Worm (Caenorhabditis elegans) whole organism, L3 larva: ENCODE measurements around the gene F35H10.2.
"Not testable (repeated sequence)": the region's sequence is repeated elsewhere in the genome, so short reads cannot be mapped to it uniquely, and the experiment has no call there.

Experiments
- ZK546.5 ChIP-seq: sonication (generic microtip); optimal IDR thresholded peaks from 2 replicates; lab custom pipeline; 2017; ENCODE audit warnings: missing biosample characterization, missing genetic modification characterization
- aly-2 ChIP-seq: fragments of 150-350 bp; optimal IDR thresholded peaks from 2 replicates; lab custom pipeline; 2014; ENCODE audit warnings: missing biosample characterization, missing genetic modification characterization
- ama-1 ChIP-seq: fragments of 150-350 bp; optimal IDR thresholded peaks from 2 replicates; lab custom pipeline; 2018
- ceh-16 ChIP-seq: sonication (generic microtip); optimal IDR thresholded peaks from 2 replicates; lab custom pipeline; 2017; ENCODE audit warnings: missing biosample characterization, missing genetic modification characterization
- ceh-28 ChIP-seq: fragments of 150-350 bp; optimal IDR thresholded peaks from 2 replicates; lab custom pipeline; 2014; ENCODE audit warnings: missing biosample characterization, missing genetic modification reagents, missing genetic modification characterization
- egl-5 ChIP-seq: fragments of 150-350 bp; optimal IDR thresholded peaks from 2 replicates; lab custom pipeline; 2017; ENCODE audit warnings: missing biosample characterization, missing genetic modification reagents, missing genetic modification characterization, inconsistent platforms
- elt-2 ChIP-seq: sonication (generic microtip); optimal IDR thresholded peaks from 2 replicates; lab custom pipeline; 2016; ENCODE audit warnings: missing genetic modification reagents, mild to moderate bottlenecking, missing genetic modification characterization, missing compliant biosample characterization
- elt-3 ChIP-seq, 3 experiments: fragments of 150-350 bp in 1 of 3; sonication (generic microtip) in 2 of 3; optimal IDR thresholded peaks; 2 replicates in 2 of 3; 4 replicates in 1 of 3; lab custom pipeline; 2014 to 2017; ENCODE audit warnings: missing biosample characterization in 3 of 3, missing genetic modification characterization in 3 of 3
- eor-1 ChIP-seq, 2 experiments: fragments of 150-350 bp; optimal IDR thresholded peaks; 2 replicates each; lab custom pipeline; 2014 to 2018; ENCODE audit warnings: missing biosample characterization in 2 of 2, missing genetic modification characterization in 2 of 2
- fkh-10 ChIP-seq: sonication (generic microtip); optimal IDR thresholded peaks from 2 replicates; lab custom pipeline; 2017; ENCODE audit warnings: missing biosample characterization, missing genetic modification reagents, missing genetic modification characterization
- fos-1 ChIP-seq: fragments of 150-350 bp; optimal IDR thresholded peaks from 2 replicates; lab custom pipeline; 2014; ENCODE audit warnings: missing biosample characterization, missing genetic modification characterization
- hmg-11 ChIP-seq: sonication (generic microtip); optimal IDR thresholded peaks from 2 replicates; lab custom pipeline; 2016; ENCODE audit warnings: missing genetic modification characterization, missing compliant biosample characterization
- jun-1 ChIP-seq: fragments of 150-350 bp; optimal IDR thresholded peaks from 2 replicates; lab custom pipeline; 2014; ENCODE audit warnings: missing biosample characterization, missing genetic modification reagents, missing genetic modification characterization
- lin-15B ChIP-seq: fragments of 150-350 bp; optimal IDR thresholded peaks from 2 replicates; lab custom pipeline; 2014; ENCODE audit warnings: missing biosample characterization, missing genetic modification characterization
- lin-39 ChIP-seq: fragments of 150-350 bp; optimal IDR thresholded peaks from 2 replicates; lab custom pipeline; 2018; ENCODE audit warnings: missing biosample characterization, missing genetic modification reagents, missing genetic modification characterization
- lsy-12 ChIP-seq: sonication (generic microtip); optimal IDR thresholded peaks from 2 replicates; lab custom pipeline; 2016; ENCODE audit warnings: mild to moderate bottlenecking, missing genetic modification characterization, missing compliant biosample characterization
- nfya-1 ChIP-seq: sonication (generic microtip); optimal IDR thresholded peaks from 2 replicates; lab custom pipeline; 2017; ENCODE audit warnings: missing genetic modification characterization, mild to moderate bottlenecking, missing compliant biosample characterization, antibody characterized with exemption, moderate library complexity; ENCODE audit not compliant: insufficient read depth
- nhr-11 ChIP-seq: fragments of 150-350 bp; optimal IDR thresholded peaks from 2 replicates; lab custom pipeline; 2014; ENCODE audit warnings: missing biosample characterization, missing genetic modification characterization
- nhr-12 ChIP-seq: fragments of 150-350 bp; optimal IDR thresholded peaks from 2 replicates; lab custom pipeline; 2014; ENCODE audit warnings: missing biosample characterization, missing genetic modification characterization
- nhr-23 ChIP-seq: fragments of 150-350 bp; optimal IDR thresholded peaks from 2 replicates; lab custom pipeline; 2014; ENCODE audit warnings: missing biosample characterization, missing genetic modification reagents, missing genetic modification characterization
- nhr-237 ChIP-seq: fragments of 150-350 bp; optimal IDR thresholded peaks from 2 replicates; lab custom pipeline; 2014; ENCODE audit warnings: missing biosample characterization, missing genetic modification characterization
- nhr-25 ChIP-seq: sonication (generic microtip); optimal IDR thresholded peaks from 2 replicates; lab custom pipeline; 2017; ENCODE audit warnings: missing biosample characterization, missing genetic modification characterization
- nhr-43 ChIP-seq: sonication (generic microtip); optimal IDR thresholded peaks from 2 replicates; lab custom pipeline; 2016; ENCODE audit warnings: mild to moderate bottlenecking, missing genetic modification characterization, missing compliant biosample characterization; ENCODE audit not compliant: poor library complexity, severe bottlenecking
- nhr-67 ChIP-seq: fragments of 150-350 bp; optimal IDR thresholded peaks from 2 replicates; lab custom pipeline; 2014; ENCODE audit warnings: missing biosample characterization, missing genetic modification characterization
- nhr-76 ChIP-seq: fragments of 150-350 bp; sonication (generic microtip); optimal IDR thresholded peaks from 5 replicates; lab custom pipeline; 2014; ENCODE audit warnings: missing biosample characterization, missing genetic modification characterization
- nhr-77 ChIP-seq: fragments of 150-350 bp; optimal IDR thresholded peaks from 2 replicates; lab custom pipeline; 2014; ENCODE audit warnings: missing biosample characterization, missing genetic modification characterization
- pha-4 ChIP-seq: fragments of 150-350 bp; optimal IDR thresholded peaks from 2 replicates; lab custom pipeline; 2014; ENCODE audit warnings: missing biosample characterization, missing genetic modification reagents, missing genetic modification characterization
- sea-2 ChIP-seq: fragments of 150-350 bp; sonication (generic microtip); optimal IDR thresholded peaks from 4 replicates; lab custom pipeline; 2014; ENCODE audit warnings: missing biosample characterization, missing genetic modification reagents, missing genetic modification characterization
- skn-1 ChIP-seq: fragments of 150-350 bp; optimal IDR thresholded peaks from 2 replicates; lab custom pipeline; 2014; ENCODE audit warnings: missing biosample characterization, missing genetic modification characterization
- snpc-4 ChIP-seq: fragments of 150-350 bp; optimal IDR thresholded peaks from 2 replicates; lab custom pipeline; 2014; ENCODE audit warnings: missing biosample characterization, missing genetic modification characterization
- tbx-2 ChIP-seq: sonication (generic microtip); optimal IDR thresholded peaks from 2 replicates; lab custom pipeline; 2016; ENCODE audit warnings: mild to moderate bottlenecking, missing genetic modification characterization, missing compliant biosample characterization
- unc-39 ChIP-seq: sonication (generic microtip); optimal IDR thresholded peaks from 4 replicates; lab custom pipeline; 2017; ENCODE audit warnings: missing biosample characterization, missing genetic modification characterization
- zag-1 ChIP-seq: fragments of 150-350 bp; optimal IDR thresholded peaks from 2 replicates; lab custom pipeline; 2014; ENCODE audit warnings: missing biosample characterization, missing genetic modification characterization
- ztf-11 ChIP-seq: fragments of 150-350 bp; optimal IDR thresholded peaks from 2 replicates; lab custom pipeline; 2014; ENCODE audit warnings: missing biosample characterization, missing genetic modification characterization

F35H10.2 gene

DNA sequence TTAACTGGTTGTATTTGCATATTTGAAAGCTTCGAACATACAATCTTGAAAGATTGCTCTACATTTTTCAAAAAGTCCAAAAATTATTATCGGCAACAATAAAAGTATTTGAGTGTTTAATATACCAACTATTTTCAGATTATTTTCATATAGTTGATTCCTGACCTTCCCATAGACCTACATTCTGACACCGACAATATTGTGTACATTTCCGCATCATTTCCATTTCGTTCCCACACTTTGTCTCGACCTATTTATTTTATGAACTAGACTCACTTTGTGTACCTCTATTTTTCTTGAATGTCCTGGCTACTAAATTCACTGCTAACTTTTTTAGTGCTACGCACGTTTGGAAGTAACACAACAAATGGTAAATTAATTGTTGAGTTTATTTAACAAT is 13.4 kb downstream of the F35H10.2 start, which contains the start of gene lgc-5:
TSS of gene lgc-5 (plus strand) at position 301 of the 400 bp plus-strand sequence.
- TF ChIP-seq zag-1 (tag; lab: Kevin White, UChicago) (no peak), nhr-43 (no peak), ceh-16 (tag; lab: Kevin White, UChicago) (no peak)

DNA sequence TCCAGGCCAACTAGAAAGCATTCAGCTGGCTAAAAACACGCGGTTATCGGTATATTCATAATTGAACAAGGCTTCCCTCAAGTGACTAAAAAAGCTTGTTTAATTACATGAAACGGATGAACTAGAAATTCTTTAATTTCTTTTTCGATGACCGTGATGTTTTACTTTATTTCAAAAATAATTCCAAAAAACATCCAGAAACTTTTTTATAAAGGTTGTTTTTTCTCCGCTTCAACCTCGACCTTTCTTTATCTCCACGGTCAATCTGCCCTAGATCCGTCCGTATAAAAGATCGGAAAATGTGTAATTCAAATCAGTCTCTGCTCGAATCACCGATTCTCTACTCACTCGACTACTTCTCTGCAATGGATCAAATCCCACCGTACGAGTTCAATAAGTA is 16.5 kb downstream of the F35H10.2 start, which contains the start of gene F17E9.5:
TSS of gene F17E9.5 (plus strand) at position 301 of the 400 bp plus-strand sequence.
- TF ChIP-seq zag-1 (tag; lab: Kevin White, UChicago) (no peak), jun-1 (tag; lab: Kevin White, UChicago) (no peak), ama-1 (lab: Kevin White, UChicago) (no peak), ZK546.5 (tag; lab: Kevin White, UChicago) (no peak), elt-3 (tag; optimal IDR thresholded peaks at IDR 0.05; lab: Kevin White, UChicago) (no peak), fkh-10 (no peak), nhr-25 (tag; lab: Kevin White, UChicago) (no peak)

DNA sequence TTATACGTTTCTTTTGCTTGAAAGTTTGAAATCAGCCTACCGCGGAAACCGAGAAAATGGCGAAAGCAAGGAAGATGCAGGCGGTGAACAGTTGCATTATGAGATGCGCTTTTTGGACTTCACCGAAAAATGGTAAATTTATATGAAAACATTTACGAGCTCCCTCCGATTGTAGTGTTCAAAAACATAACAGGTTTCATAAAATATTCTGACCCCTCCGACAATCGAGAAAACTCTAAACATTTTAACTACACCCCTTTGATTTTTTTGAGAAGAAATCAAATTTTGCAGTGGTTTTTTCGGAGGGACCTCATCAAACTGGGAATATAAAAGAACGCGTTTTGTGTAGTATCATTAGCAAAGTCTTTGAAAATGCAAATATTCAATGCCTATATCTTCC is 18.0 kb downstream of the F35H10.2 start, which contains the start of the genes F17E9.18 and F17E9.15:
TSS of gene F17E9.18 (minus strand) at position 101 of the 400 bp plus-strand sequence.
TSS of gene F17E9.15 (plus strand) at position 368 of the 400 bp plus-strand sequence.
- TF ChIP-seq lsy-12 (tag; lab: Kevin White, UChicago) (no peak), nhr-25 (tag; lab: Kevin White, UChicago) (no peak), nhr-11 (tag; lab: Kevin White, UChicago) (no peak), nhr-76 (no peak), hmg-11 (no peak), elt-3 (tag; optimal IDR thresholded peaks at IDR 0.05; lab: Kevin White, UChicago) (no peak), eor-1 (tag; optimal IDR thresholded peaks at IDR 0.05; lab: Kevin White, UChicago) (no peak), ztf-11 (no peak), nhr-23 (tag; lab: Kevin White, UChicago) (no peak), ceh-28 (tag; lab: Kevin White, UChicago) (no peak), nhr-12 (tag; lab: Kevin White, UChicago) (no peak)

DNA sequence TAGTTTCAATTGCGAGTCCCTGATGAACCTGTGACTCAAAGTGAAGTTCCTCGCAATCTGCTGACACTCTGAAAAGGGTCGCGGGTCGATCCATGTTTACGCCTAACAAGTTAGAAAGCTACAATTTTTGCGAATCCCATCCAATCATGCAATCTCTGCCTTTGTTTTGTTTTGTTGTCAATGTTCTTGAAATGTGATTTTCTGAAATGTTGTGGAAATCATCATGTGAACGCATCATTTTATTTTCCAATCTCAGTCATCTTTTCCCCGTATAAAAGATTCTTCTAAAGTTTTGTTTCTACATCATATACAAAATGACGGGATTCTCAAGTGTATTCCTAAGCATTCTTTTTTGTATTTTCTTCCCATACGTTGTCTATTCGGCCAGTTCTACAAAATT is 19.1 kb downstream of the F35H10.2 start, which contains the start of gene F17E9.4:
TSS of gene F17E9.4 (plus strand) at position 301 of the 400 bp plus-strand sequence.
- TF ChIP-seq nfya-1 (tag; lab: Kevin White, UChicago) (no peak), fos-1 (tag; lab: Kevin White, UChicago) (no peak), nhr-43 (no peak), ZK546.5 (tag; lab: Kevin White, UChicago) (no peak), elt-3 (tag; optimal IDR thresholded peaks at IDR 0.05; lab: Kevin White, UChicago) (no peak), egl-5 (tag; lab: Kevin White, UChicago) (no peak), hmg-11 (no peak), nhr-77 (tag; lab: Kevin White, UChicago) (no peak), nhr-67 (tag; lab: Kevin White, UChicago) (no peak), aly-2 (tag; lab: Kevin White, UChicago) (no peak), pha-4 (tag; lab: Kevin White, UChicago) (no peak), sea-2 (GFP tag; lab: Kevin White, UChicago) (no peak), eor-1 (tag; optimal IDR thresholded peaks at IDR 0.05; lab: Kevin White, UChicago) (no peak), tbx-2 (no peak), zag-1 (tag; lab: Kevin White, UChicago) (no peak), unc-39 (tag; lab: Kevin White, UChicago) (no peak), lin-15B (tag; lab: Kevin White, UChicago) (no peak)

DNA sequence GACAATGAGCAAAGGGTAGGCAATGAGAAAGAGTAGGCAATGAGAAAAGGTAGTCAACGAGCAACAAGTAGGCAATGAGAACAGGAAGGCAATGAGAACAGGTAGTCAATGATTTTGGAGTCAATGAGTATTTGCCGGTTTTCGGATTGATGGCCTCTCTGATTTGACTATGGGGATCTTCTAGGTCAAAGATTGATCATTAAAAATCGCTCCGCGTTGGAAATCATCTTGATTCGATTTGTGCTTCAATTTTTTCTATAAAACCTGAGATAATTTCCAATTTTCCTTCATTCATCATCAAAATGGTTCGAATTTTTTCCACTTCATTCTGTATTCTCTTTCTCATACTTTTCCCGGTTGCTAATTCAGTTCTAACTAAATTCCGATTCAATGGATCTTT is 23.0 kb downstream of the F35H10.2 start, which contains the start of gene F17E9.16:
TSS of gene F17E9.16 (plus strand) at position 301 of the 400 bp plus-strand sequence.
- TF ChIP-seq lsy-12 (tag; lab: Kevin White, UChicago); elt-2 (tag; lab: Kevin White, UChicago); nhr-43: not testable (repeated sequence)

DNA sequence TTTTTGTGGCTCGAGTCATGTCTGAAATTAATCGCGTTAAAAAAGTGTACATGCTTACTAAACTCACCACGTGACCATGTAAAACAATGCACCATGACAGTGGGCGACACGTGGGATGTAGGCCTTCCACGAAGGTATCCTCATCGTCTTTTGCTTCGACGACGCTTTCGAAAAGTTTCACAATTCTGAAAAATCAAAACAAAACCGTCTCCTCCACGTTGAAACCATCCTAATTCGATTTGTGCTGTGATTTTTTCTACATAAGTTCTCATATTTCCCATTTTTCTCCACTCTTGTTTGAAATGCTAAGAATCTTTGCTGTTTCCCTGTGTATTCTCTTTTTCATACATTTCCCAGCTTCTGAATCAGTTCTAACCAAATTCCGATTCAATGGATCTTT is 25.6 kb downstream of the F35H10.2 start, which contains the start of gene F17E9.3:
TSS of gene F17E9.3 (plus strand) at position 301 of the 400 bp plus-strand sequence.
- TF ChIP-seq tbx-2 (no peak), fos-1 (tag; lab: Kevin White, UChicago) (no peak), skn-1 (tag; lab: Kevin White, UChicago) (no peak), hmg-11 (no peak), ceh-28 (tag; lab: Kevin White, UChicago) (no peak), ceh-16 (tag; lab: Kevin White, UChicago) (no peak), nhr-12 (tag; lab: Kevin White, UChicago) (no peak), nhr-76 (no peak), lin-39 (tag; lab: Kevin White, UChicago) (no peak), snpc-4 (tag; lab: Kevin White, UChicago) (no peak), egl-5 (tag; lab: Kevin White, UChicago) (no peak), nhr-237 (no peak)
